Worm (Caenorhabditis elegans) whole organism, L4 larva: ENCODE measurements around the gene grd-6.

ENCODE experiments used
- T20F7.1 ChIP-seq: fragments of 200-800 bp; sonication (Bioruptor generic); optimal IDR thresholded peaks from 2 replicates; lab custom pipeline; 2018; ENCODE audit warnings: mild to moderate bottlenecking, missing genetic modification characterization, missing compliant biosample characterization
- ama-1 ChIP-seq: fragments of 150-350 bp; optimal IDR thresholded peaks from 2 replicates; lab custom pipeline; 2014; ENCODE audit warnings: inconsistent platforms, mixed read lengths
- ceh-20 ChIP-seq: fragments of 200-800 bp; sonication (Bioruptor generic); IDR thresholded peaks from 2 replicates; pipeline ENCODE4 v1.3.6; 2022; ENCODE audit warnings: missing genetic modification reagents, missing genetic modification characterization, missing compliant biosample characterization
- ceh-82 ChIP-seq: sonication (generic microtip); optimal IDR thresholded peaks from 2 replicates; lab custom pipeline; 2017; ENCODE audit warnings: missing biosample characterization, missing genetic modification characterization
- ces-1 ChIP-seq: fragments of 150-350 bp; sonication (generic microtip); optimal IDR thresholded peaks from 4 replicates; lab custom pipeline; 2014; ENCODE audit warnings: missing biosample characterization, missing genetic modification reagents, missing genetic modification characterization
- daf-16 ChIP-seq, 3 experiments: sonication (generic microtip); optimal IDR thresholded peaks; 2 replicates each; lab custom pipeline; 2016 to 2017; ENCODE audit warnings: missing genetic modification characterization in 3 of 3, missing genetic modification reagents in 3 of 3, mild to moderate bottlenecking in 2 of 3, missing compliant biosample characterization in 2 of 3, missing biosample characterization in 1 of 3, moderate library complexity in 1 of 3
- dmd-9 ChIP-seq: fragments of 200-800 bp; sonication (Bioruptor generic); IDR thresholded peaks from 2 replicates; pipeline ENCODE4 v1.3.6; 2022; ENCODE audit warnings: missing genetic modification reagents, missing genetic modification characterization, missing compliant biosample characterization
- hlh-11 ChIP-seq: fragments of 200-800 bp; sonication (Bioruptor generic); optimal IDR thresholded peaks from 2 replicates; lab custom pipeline; 2018; ENCODE audit warnings: mild to moderate bottlenecking, missing genetic modification characterization, missing compliant biosample characterization
- hlh-30 ChIP-seq: sonication (generic microtip); optimal IDR thresholded peaks from 2 replicates; lab custom pipeline; 2017; ENCODE audit warnings: antibody characterized with exemption, mild to moderate bottlenecking, missing genetic modification characterization, missing compliant biosample characterization; ENCODE audit not compliant: insufficient read depth
- hmg-1.1 ChIP-seq: fragments of 200-800 bp; sonication (Bioruptor generic); IDR thresholded peaks from 2 replicates; pipeline ENCODE4 v1.3.6; 2022; ENCODE audit warnings: missing genetic modification reagents, missing genetic modification characterization, missing compliant biosample characterization
- lsy-2 ChIP-seq, 2 experiments: fragments of 150-350 bp in 1 of 2; sonication (generic microtip) in 1 of 2; optimal IDR thresholded peaks; 2 replicates each; lab custom pipeline; 2014 to 2017; ENCODE audit warnings: missing biosample characterization in 2 of 2, missing genetic modification characterization in 2 of 2
- nhr-28 ChIP-seq: fragments of 150-350 bp; optimal IDR thresholded peaks from 2 replicates; lab custom pipeline; 2014; ENCODE audit warnings: missing biosample characterization, missing genetic modification characterization
- nhr-77 ChIP-seq: fragments of 150-350 bp; optimal IDR thresholded peaks from 2 replicates; lab custom pipeline; 2014; ENCODE audit warnings: missing biosample characterization, missing genetic modification characterization
- snpc-1.2 ChIP-seq: fragments of 200-800 bp; sonication (Bioruptor generic); IDR thresholded peaks from 2 replicates; pipeline ENCODE4 v1.3.6; 2022; ENCODE audit warnings: missing genetic modification reagents, missing genetic modification characterization, missing compliant biosample characterization
- tra-1 ChIP-seq: fragments of 200-800 bp; sonication (Bioruptor generic); IDR thresholded peaks from 2 replicates; pipeline ENCODE4 v1.3.6; 2022; ENCODE audit warnings: missing genetic modification reagents, missing genetic modification characterization, missing compliant biosample characterization

The grd-6 gene

ce11 chrV:9273587-9273986, 51.9 kb downstream of the grd-6 start (continued):
- TF ChIP-seq ces-1 (GFP tag; lab: Kevin White, UChicago), result peak; percentile 39
- no peak for TF ChIP-seq T20F7.1
- TF ChIP-seq ceh-20 (GFP tag; lab: Robert Waterston, UW), result 0 out of 2 replicates have a peak, but pooled peaks have one; percentile 43
- TF ChIP-seq tra-1 (GFP tag; lab: Robert Waterston, UW), result 0 out of 2 replicates have a peak, but pooled peaks have one; percentile 23
- peak; percentile 79 for TF ChIP-seq hmg-1.1 (GFP tag; lab: Robert Waterston, UW)
- TF ChIP-seq nhr-77 (tag; lab: Kevin White, UChicago), result peak; percentile 30
- TF ChIP-seq ama-1 (lab: Kevin White, UChicago), result no peak
- TF ChIP-seq daf-16 (GFP tag; optimal IDR thresholded peaks at IDR 0.05; lab: Kevin White, UChicago), result peak in 1 of 2 experiments; percentile 46
- TF ChIP-seq daf-16 (tag; optimal IDR thresholded peaks at IDR 0.05; lab: Kevin White, UChicago), result no peak
- TF ChIP-seq hlh-11 (tag; lab: Kevin White, UChicago), result peak; percentile 87
- no peak for TF ChIP-seq dmd-9 (GFP tag; lab: Robert Waterston, UW)
- TF ChIP-seq hlh-30, result peak; percentile 55
- TF ChIP-seq ceh-82 (tag; lab: Kevin White, UChicago), result no peak
- TF ChIP-seq snpc-1.2 (GFP tag; lab: Robert Waterston, UW), result no peak
- peak; percentile 94 for TF ChIP-seq nhr-28 (tag; lab: Kevin White, UChicago)
- TF ChIP-seq lsy-2 (tag; optimal IDR thresholded peaks at IDR 0.05; lab: Kevin White, UChicago), result peak; percentile 62 to 71
